Fruit fly (Drosophila melanogaster) whole organism, pupa: ENCODE data around the gene CG32099.

Experiments used
- CG10348 ChIP-seq: fragments of 200-800 bp; sonication (Bioruptor generic); IDR thresholded peaks from 2 replicates; pipeline ENCODE4 v1.3.6; 2022; ENCODE audit warnings: missing biosample characterization, missing genetic modification characterization
- CG12605 ChIP-seq: fragments of 200-800 bp; sonication (Bioruptor generic); IDR thresholded peaks from 2 replicates; pipeline ENCODE4 v1.3.6; 2022; ENCODE audit warnings: missing biosample characterization, missing genetic modification characterization
- CG13204 ChIP-seq: fragments of 200-800 bp; sonication (Bioruptor generic); optimal IDR thresholded peaks from 2 replicates; lab custom pipeline; 2018; ENCODE audit warnings: missing biosample characterization, mild to moderate bottlenecking, missing genetic modification characterization, moderate library complexity
- CG14655 ChIP-seq: fragments of 200-800 bp; sonication (Bioruptor generic); optimal IDR thresholded peaks from 3 replicates; lab custom pipeline; 2017; ENCODE audit warnings: mild to moderate bottlenecking, missing biosample characterization, missing genetic modification reagents, missing genetic modification characterization
- CG15710 ChIP-seq: fragments of 200-800 bp; sonication (Bioruptor generic); optimal IDR thresholded peaks from 2 replicates; lab custom pipeline; 2018; ENCODE audit warnings: missing biosample characterization, mild to moderate bottlenecking, missing genetic modification characterization, moderate library complexity
- CG17806 ChIP-seq: fragments of 200-800 bp; sonication (Bioruptor generic); optimal IDR thresholded peaks from 2 replicates; lab custom pipeline; 2018; ENCODE audit warnings: missing biosample characterization, mild to moderate bottlenecking, missing genetic modification characterization, moderate library complexity
- CG32121 ChIP-seq: fragments of 200-800 bp; sonication (Bioruptor generic); IDR thresholded peaks from 2 replicates; pipeline ENCODE4 v1.3.6; 2022; ENCODE audit warnings: missing biosample characterization, missing genetic modification characterization
- CG34367 ChIP-seq: fragments of 200-800 bp; sonication (Bioruptor generic); optimal IDR thresholded peaks from 2 replicates; lab custom pipeline; 2018; ENCODE audit warnings: missing biosample characterization, mild to moderate bottlenecking, missing genetic modification characterization
- CG4496 ChIP-seq: fragments of 200-800 bp; sonication (Bioruptor generic); IDR thresholded peaks from 3 replicates; pipeline ENCODE4 v1.3.6; 2022; ENCODE audit warnings: missing biosample characterization, missing genetic modification characterization
- CG8159 ChIP-seq: fragments of 200-800 bp; sonication (Bioruptor generic); optimal IDR thresholded peaks from 3 replicates; lab custom pipeline; 2018; ENCODE audit warnings: missing biosample characterization, mild to moderate bottlenecking, missing genetic modification characterization, moderate library complexity
- CG8301 ChIP-seq: fragments of 200-800 bp; sonication (Bioruptor generic); optimal IDR thresholded peaks from 2 replicates; lab custom pipeline; 2018; ENCODE audit warnings: missing biosample characterization, mild to moderate bottlenecking, missing genetic modification characterization
- CG9948 ChIP-seq: fragments of 200-800 bp; sonication (Bioruptor generic); optimal IDR thresholded peaks from 2 replicates; lab custom pipeline; 2018; ENCODE audit warnings: missing biosample characterization, mild to moderate bottlenecking, missing genetic modification characterization, moderate library complexity
- D1 ChIP-seq: fragments of 200-800 bp; sonication (Bioruptor generic); optimal IDR thresholded peaks from 2 replicates; lab custom pipeline; 2018; ENCODE audit warnings: missing biosample characterization, mild to moderate bottlenecking, missing genetic modification characterization, moderate library complexity
- EcR ChIP-seq: fragments of 200-800 bp; sonication (Bioruptor generic); optimal IDR thresholded peaks from 3 replicates; lab custom pipeline; 2019; ENCODE audit warnings: missing biosample characterization, missing genetic modification characterization, mild to moderate bottlenecking, moderate library complexity, missing genetic modification reagents
- Ets98B ChIP-seq: fragments of 200-800 bp; sonication (Bioruptor generic); IDR thresholded peaks from 2 replicates; pipeline ENCODE4 v1.3.6; 2022; ENCODE audit warnings: missing biosample characterization, missing genetic modification characterization
- Pif1A ChIP-seq: fragments of 200-800 bp; sonication (Bioruptor generic); optimal IDR thresholded peaks from 3 replicates; lab custom pipeline; 2016; ENCODE audit warnings: missing biosample characterization, missing genetic modification characterization
- Pif1B ChIP-seq: fragments of 200-800 bp; sonication (Bioruptor generic); optimal IDR thresholded peaks from 3 replicates; lab custom pipeline; 2016; ENCODE audit warnings: missing biosample characterization, missing genetic modification characterization
- Snoo ChIP-seq: fragments of 200-800 bp; sonication (Bioruptor generic); optimal IDR thresholded peaks from 3 replicates; lab custom pipeline; 2017; ENCODE audit warnings: missing biosample characterization, mild to moderate bottlenecking, missing genetic modification characterization, inconsistent platforms
- fd96Ca ChIP-seq: fragments of 200-800 bp; sonication (Bioruptor generic); IDR thresholded peaks from 3 replicates; pipeline ENCODE4 v1.3.6; 2022; ENCODE audit warnings: missing biosample characterization, missing genetic modification characterization
- gl ChIP-seq: fragments of 200-800 bp; sonication (Bioruptor generic); optimal IDR thresholded peaks from 2 replicates; lab custom pipeline; 2018; ENCODE audit warnings: missing biosample characterization, mild to moderate bottlenecking, missing genetic modification characterization
- rn ChIP-seq: fragments of 200-800 bp; sonication (Bioruptor generic); IDR thresholded peaks from 2 replicates; pipeline ENCODE4 v1.3.6; 2022; ENCODE audit warnings: missing biosample characterization, missing genetic modification characterization

The CG32099 gene

DNA sequence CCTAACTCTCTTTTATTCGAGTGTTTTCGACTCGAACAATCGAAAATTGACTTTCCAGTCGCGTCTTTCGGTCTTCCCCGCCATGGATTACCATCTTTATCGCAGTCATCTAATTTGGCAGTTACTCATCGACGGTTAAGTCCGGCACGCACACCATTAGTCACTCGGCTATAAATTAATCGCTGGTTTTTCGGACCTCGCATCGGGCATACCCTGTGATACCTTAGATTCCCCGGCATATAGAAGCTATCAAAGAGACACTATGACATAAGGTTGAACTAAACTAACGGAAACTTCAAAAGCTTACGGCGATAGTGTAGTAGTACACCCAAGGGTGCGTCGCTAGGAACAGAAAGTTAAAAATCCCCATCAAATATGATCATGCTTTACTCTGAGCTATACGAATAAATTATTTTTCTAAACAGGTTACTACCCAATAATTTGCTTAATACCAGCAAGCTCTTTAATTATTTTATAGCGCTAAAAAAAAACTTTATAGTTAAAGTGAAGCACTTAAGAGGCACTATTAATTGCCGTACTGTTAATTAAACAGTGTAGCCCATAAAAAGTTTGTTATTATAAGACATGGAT is 29.9 kb downstream of the CG32099 start:
- TF ChIP-seq CG32121 (GFP tag; lab: Robert Waterston, UW), result no peak
- TF ChIP-seq CG9948 (tag; lab: Kevin White, UChicago), result no peak
- no peak for TF ChIP-seq Pif1B (GFP tag; lab: Kevin White, UChicago)
- no peak for TF ChIP-seq Snoo (tag; lab: Kevin White, UChicago)
- TF ChIP-seq CG12605 (GFP tag; lab: Robert Waterston, UW), result no peak
- TF ChIP-seq Pif1A (GFP tag; lab: Kevin White, UChicago), result no peak
- TF ChIP-seq gl (tag; lab: Kevin White, UChicago), result no peak
- no peak for TF ChIP-seq CG10348
- no peak for TF ChIP-seq CG34367
- no peak for TF ChIP-seq CG14655 (GFP tag; lab: Kevin White, UChicago)
- TF ChIP-seq D1 (tag; lab: Kevin White, UChicago), result no peak
- TF ChIP-seq CG15710 (tag; lab: Kevin White, UChicago), result no peak

DNA sequence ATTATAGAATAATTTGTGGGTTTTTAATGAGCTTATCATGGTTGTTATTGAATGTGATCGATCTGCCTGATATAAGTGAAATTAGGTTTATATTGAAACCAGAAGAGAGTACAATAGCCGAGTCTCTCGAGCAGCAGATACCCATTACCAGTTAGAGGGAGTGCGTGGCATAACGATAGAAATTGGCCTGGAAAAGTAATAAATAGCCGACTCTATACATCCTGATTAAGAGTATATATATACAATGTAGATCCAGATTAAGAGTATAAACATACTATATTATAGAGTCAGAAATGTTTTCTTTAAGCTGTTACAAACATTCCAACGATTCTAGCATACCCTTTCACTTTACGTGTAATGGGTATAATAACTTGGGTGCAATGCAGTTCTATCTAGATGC is 34.9 kb downstream of the CG32099 start:
- TF ChIP-seq D1 (tag; lab: Kevin White, UChicago) (no peak), CG9948 (tag; lab: Kevin White, UChicago) (no peak), CG15710 (tag; lab: Kevin White, UChicago) (no peak), Pif1B (GFP tag; lab: Kevin White, UChicago) (no peak), CG17806 (no peak), CG12605 (GFP tag; lab: Robert Waterston, UW) (no peak), Snoo (tag; lab: Kevin White, UChicago) (no peak), EcR (GFP tag; lab: Kevin White, UChicago) (no peak), CG8159 (tag; lab: Kevin White, UChicago) (no peak), fd96Ca (GFP tag; lab: Robert Waterston, UW) (no peak), CG10348 (no peak), Ets98B (GFP tag; lab: Robert Waterston, UW) (no peak), CG4496 (GFP tag; lab: Robert Waterston, UW) (no peak), CG14655 (GFP tag; lab: Kevin White, UChicago) (no peak), rn (no peak)

DNA sequence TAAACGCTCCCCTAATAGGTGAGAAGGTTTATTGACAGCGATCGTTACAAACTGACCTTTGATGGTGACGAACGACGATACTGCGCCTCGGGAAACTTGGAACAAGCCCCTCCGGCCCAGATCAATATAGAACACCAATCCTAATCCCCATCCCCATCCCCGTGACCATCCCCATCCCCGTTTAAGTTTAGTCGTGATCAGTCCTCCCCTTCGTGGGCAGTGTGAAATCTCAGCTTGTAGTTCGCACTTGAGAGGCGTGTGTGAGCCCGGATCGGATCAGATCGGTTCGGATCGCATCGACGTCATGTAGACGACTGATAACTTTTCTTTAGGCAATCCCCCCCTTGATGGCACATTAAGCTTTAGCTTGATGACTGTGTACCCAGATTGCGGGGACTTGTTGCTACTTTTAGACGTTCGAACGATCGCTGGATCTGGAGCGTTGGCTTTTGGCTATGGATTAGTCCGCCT is 35.5 kb downstream of the CG32099 start, which contains the start of gene Miox:
Miox (plus strand) TSS at position 421 of the 471 bp plus-strand sequence.
- no peak for TF ChIP-seq Ets98B (GFP tag; lab: Robert Waterston, UW)
- no peak for TF ChIP-seq CG14655 (GFP tag; lab: Kevin White, UChicago)
- TF ChIP-seq CG32121 (GFP tag; lab: Robert Waterston, UW), result no peak
- TF ChIP-seq CG8301 (tag; lab: Kevin White, UChicago), result no peak
- TF ChIP-seq D1 (tag; lab: Kevin White, UChicago), result no peak
- TF ChIP-seq fd96Ca (GFP tag; lab: Robert Waterston, UW), result no peak
- no peak for TF ChIP-seq CG10348
- no peak for TF ChIP-seq CG34367
- TF ChIP-seq CG12605 (GFP tag; lab: Robert Waterston, UW), result no peak
- TF ChIP-seq CG9948 (tag; lab: Kevin White, UChicago), result no peak
- no peak for TF ChIP-seq Pif1B (GFP tag; lab: Kevin White, UChicago)
- TF ChIP-seq CG4496 (GFP tag; lab: Robert Waterston, UW), result no peak
- TF ChIP-seq EcR (GFP tag; lab: Kevin White, UChicago), result no peak
- TF ChIP-seq CG8159 (tag; lab: Kevin White, UChicago), result no peak

DNA sequence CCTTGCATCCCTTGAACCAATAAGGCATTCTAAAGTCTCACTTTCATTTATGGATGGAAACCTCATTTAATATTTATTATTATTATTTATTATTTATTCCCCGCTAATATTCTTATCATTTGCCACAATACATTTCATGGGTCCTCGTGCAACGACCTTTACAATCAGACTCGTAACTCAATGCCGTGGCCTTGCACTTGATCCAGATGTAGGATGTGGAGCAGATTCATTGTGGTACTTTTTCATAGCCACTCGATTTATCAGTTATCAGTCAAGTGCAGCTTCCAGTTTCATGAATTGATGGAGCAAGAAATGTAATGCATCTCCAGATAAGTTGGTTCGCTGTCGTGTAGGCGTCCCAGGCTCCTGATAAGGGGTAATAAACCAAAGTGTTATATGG is 36.3 kb downstream of the CG32099 start:
- TF ChIP-seq CG8159 (tag; lab: Kevin White, UChicago) (no peak), CG9948 (tag; lab: Kevin White, UChicago) (no peak), Ets98B (GFP tag; lab: Robert Waterston, UW) (no peak), CG4496 (GFP tag; lab: Robert Waterston, UW) (no peak), gl (tag; lab: Kevin White, UChicago) (no peak), CG17806 (no peak), Pif1B (GFP tag; lab: Kevin White, UChicago) (no peak)

DNA sequence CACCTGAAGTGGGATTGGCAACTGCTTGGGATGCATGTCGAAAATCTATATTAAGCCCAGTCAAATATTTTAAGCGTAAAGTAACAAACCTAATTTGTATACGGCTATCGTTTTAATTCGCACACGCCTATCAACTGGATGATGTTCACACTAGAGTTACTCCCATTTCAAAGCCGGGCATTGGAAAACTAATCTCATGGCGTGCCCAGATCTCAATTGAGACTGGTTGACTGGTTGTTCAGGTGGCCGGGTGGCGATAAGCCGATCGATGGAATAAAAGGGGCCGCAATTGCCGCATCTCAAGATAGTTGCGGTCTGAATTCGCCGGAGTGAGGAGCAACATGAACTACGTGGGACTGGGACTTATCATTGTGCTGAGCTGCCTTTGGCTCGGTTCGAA is 39.4 kb downstream of the CG32099 start, which contains the start of gene Est-6:
Est-6 (plus strand) TSS at position 301 of the 400 bp plus-strand sequence.
- TF ChIP-seq D1 (tag; lab: Kevin White, UChicago) (no peak), CG32121 (GFP tag; lab: Robert Waterston, UW) (no peak), CG14655 (GFP tag; lab: Kevin White, UChicago) (no peak), EcR (GFP tag; lab: Kevin White, UChicago) (no peak), Ets98B (GFP tag; lab: Robert Waterston, UW) (no peak), CG34367 (no peak), gl (tag; lab: Kevin White, UChicago) (no peak), CG9948 (tag; lab: Kevin White, UChicago) (no peak), CG15710 (tag; lab: Kevin White, UChicago) (no peak), Pif1B (GFP tag; lab: Kevin White, UChicago) (no peak), Snoo (tag; lab: Kevin White, UChicago) (no peak)

DNA sequence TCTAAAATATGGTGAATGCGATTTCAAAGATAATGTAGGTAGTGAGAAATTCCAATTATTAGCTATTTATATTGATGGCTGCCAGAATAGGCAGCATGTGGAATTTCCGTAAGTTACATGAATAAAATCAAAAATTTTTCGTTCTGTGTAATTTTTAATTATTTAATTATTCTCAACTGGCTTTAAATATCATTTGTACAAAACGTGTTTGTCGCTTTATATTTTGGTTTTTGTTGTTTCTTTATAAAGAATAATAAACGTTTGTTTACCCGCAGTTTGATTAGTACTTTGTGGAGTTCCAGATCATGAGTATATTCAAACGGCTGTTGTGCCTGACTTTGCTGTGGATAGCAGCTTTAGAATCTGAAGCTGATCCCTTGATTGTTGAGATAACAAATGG is 41.4 kb downstream of the CG32099 start, which contains the start of gene Est-P:
Est-P (plus strand) TSS at position 301 of the 400 bp plus-strand sequence.
- no peak for TF ChIP-seq EcR (GFP tag; lab: Kevin White, UChicago)
- TF ChIP-seq gl (tag; lab: Kevin White, UChicago), result no peak
- no peak for TF ChIP-seq CG15710 (tag; lab: Kevin White, UChicago)
- no peak for TF ChIP-seq CG8301 (tag; lab: Kevin White, UChicago)
- no peak for TF ChIP-seq D1 (tag; lab: Kevin White, UChicago)
- no peak for TF ChIP-seq CG13204 (GFP tag; lab: Kevin White, UChicago)
- no peak for TF ChIP-seq CG34367
- TF ChIP-seq CG14655 (GFP tag; lab: Kevin White, UChicago), result no peak
- no peak for TF ChIP-seq fd96Ca (GFP tag; lab: Robert Waterston, UW)
- TF ChIP-seq Pif1B (GFP tag; lab: Kevin White, UChicago), result no peak
- TF ChIP-seq Snoo (tag; lab: Kevin White, UChicago), result no peak
- TF ChIP-seq CG8159 (tag; lab: Kevin White, UChicago), result no peak
